Worm (Caenorhabditis elegans): ENCODE results near the gene F57E7.2.

ce11 chrV:16508667-16509066 is 25.7 kb upstream of the F57E7.2 start, which contains the start of gene srr-3:
- no peak for TF ChIP-seq skn-1 (tag; optimal IDR thresholded peaks at IDR 0.05)
- no peak for TF ChIP-seq unc-62 (GFP tag; optimal IDR thresholded peaks at IDR 0.05)
- no peak for TF ChIP-seq ama-1 (optimal IDR thresholded peaks at IDR 0.05)
- TF ChIP-seq ceh-16 (tag; optimal IDR thresholded peaks at IDR 0.05), result no peak
- TF ChIP-seq fos-1 (tag; optimal IDR thresholded peaks at IDR 0.05), result peak; percentile 25
- no peak for TF ChIP-seq ztf-11 (tag; optimal IDR thresholded peaks at IDR 0.05)
- no peak for TF ChIP-seq unc-39 (tag; optimal IDR thresholded peaks at IDR 0.05)
- TF ChIP-seq F13H6.1 (tag; optimal IDR thresholded peaks at IDR 0.05), result no peak
- no peak for TF ChIP-seq lin-13 (GFP tag; optimal IDR thresholded peaks at IDR 0.05)

All from whole organism, L2 larva.